Worm (Caenorhabditis elegans) whole organism, L2 larva: ENCODE results near the gene C31B8.1.

Experiments
- C34F6.9 ChIP-seq: fragments of 150-350 bp; optimal IDR thresholded peaks from 2 replicates; lab custom pipeline; 2014; ENCODE audit warnings: missing biosample characterization, missing genetic modification characterization
- R02D3.7 ChIP-seq: fragments of 150-350 bp; optimal IDR thresholded peaks from 2 replicates; lab custom pipeline; 2014; ENCODE audit warnings: missing biosample characterization, missing genetic modification characterization
- Y55F3AM.14 ChIP-seq: fragments of 200-800 bp; sonication (Bioruptor generic); optimal IDR thresholded peaks from 2 replicates; lab custom pipeline; 2018; ENCODE audit warnings: mild to moderate bottlenecking, missing genetic modification characterization, missing compliant biosample characterization
- ZK546.5 ChIP-seq: sonication (generic microtip); optimal IDR thresholded peaks from 2 replicates; lab custom pipeline; 2017; ENCODE audit warnings: missing biosample characterization, missing genetic modification characterization
- alr-1 ChIP-seq: fragments of 150-350 bp; optimal IDR thresholded peaks from 2 replicates; lab custom pipeline; 2014; ENCODE audit warnings: missing biosample characterization, missing genetic modification characterization
- ama-1 ChIP-seq: fragments of 150-350 bp; optimal IDR thresholded peaks from 2 replicates; lab custom pipeline; 2018; ENCODE audit warnings: inconsistent platforms
- blmp-1 ChIP-seq: sonication (generic microtip); optimal IDR thresholded peaks from 2 replicates; lab custom pipeline; 2017; ENCODE audit warnings: missing genetic modification characterization, mild to moderate bottlenecking, missing compliant biosample characterization, antibody characterized with exemption, moderate library complexity; ENCODE audit not compliant: insufficient read depth
- ceh-16 ChIP-seq: fragments of 150-350 bp; optimal IDR thresholded peaks from 2 replicates; lab custom pipeline; 2014; ENCODE audit warnings: missing biosample characterization, missing genetic modification characterization
- ceh-82 ChIP-seq: fragments of 150-350 bp; optimal IDR thresholded peaks from 2 replicates; lab custom pipeline; 2014; ENCODE audit warnings: missing biosample characterization, missing genetic modification characterization
- crh-2 ChIP-seq: sonication (generic microtip); optimal IDR thresholded peaks from 2 replicates; lab custom pipeline; 2017; ENCODE audit warnings: missing biosample characterization, missing genetic modification characterization
- dmd-4 ChIP-seq: sonication (generic microtip); optimal IDR thresholded peaks from 2 replicates; lab custom pipeline; 2017; ENCODE audit warnings: missing biosample characterization, missing genetic modification characterization
- egl-27 ChIP-seq: sonication (generic microtip); optimal IDR thresholded peaks from 3 replicates; lab custom pipeline; 2017; ENCODE audit warnings: missing biosample characterization, missing genetic modification reagents, missing genetic modification characterization
- fos-1 ChIP-seq: fragments of 150-350 bp; optimal IDR thresholded peaks from 2 replicates; lab custom pipeline; 2014; ENCODE audit warnings: missing biosample characterization, missing genetic modification characterization
- gmeb-1 ChIP-seq: fragments of 150-350 bp; optimal IDR thresholded peaks from 2 replicates; lab custom pipeline; 2014; ENCODE audit warnings: missing biosample characterization, missing genetic modification characterization
- lin-11 ChIP-seq: fragments of 150-350 bp; sonication (generic microtip); optimal IDR thresholded peaks from 2 replicates; lab custom pipeline; 2014; ENCODE audit warnings: missing biosample characterization, missing genetic modification characterization, inconsistent platforms, mixed read lengths
- lin-13 ChIP-seq: fragments of 150-350 bp; optimal IDR thresholded peaks from 2 replicates; lab custom pipeline; 2014; ENCODE audit warnings: missing biosample characterization, missing genetic modification reagents, missing genetic modification characterization
- lin-39 ChIP-seq: fragments of 150-350 bp; optimal IDR thresholded peaks from 2 replicates; lab custom pipeline; 2014; ENCODE audit warnings: missing biosample characterization, missing genetic modification reagents, missing genetic modification characterization
- lsy-2 ChIP-seq, 2 experiments: fragments of 150-350 bp in 1 of 2; sonication (generic microtip) in 1 of 2; optimal IDR thresholded peaks; 2 replicates each; lab custom pipeline; 2014 to 2017; ENCODE audit warnings: missing biosample characterization in 2 of 2, missing genetic modification characterization in 2 of 2
- mbf-1 ChIP-seq: sonication (generic microtip); optimal IDR thresholded peaks from 2 replicates; lab custom pipeline; 2017; ENCODE audit warnings: missing biosample characterization, missing genetic modification characterization
- mdl-1 ChIP-seq, 2 experiments: fragments of 150-350 bp in 1 of 2; sonication (generic microtip) in 1 of 2; optimal IDR thresholded peaks; 2 replicates each; lab custom pipeline; 2017; ENCODE audit warnings: missing biosample characterization in 2 of 2, missing genetic modification characterization in 2 of 2
- nhr-10 ChIP-seq: sonication (generic microtip); optimal IDR thresholded peaks from 2 replicates; lab custom pipeline; 2017; ENCODE audit warnings: missing biosample characterization, missing genetic modification characterization
- nhr-11 ChIP-seq: fragments of 150-350 bp; optimal IDR thresholded peaks from 2 replicates; lab custom pipeline; 2014; ENCODE audit warnings: missing biosample characterization, missing genetic modification characterization
- nhr-129 ChIP-seq: fragments of 150-350 bp; optimal IDR thresholded peaks from 2 replicates; lab custom pipeline; 2014; ENCODE audit warnings: missing biosample characterization, missing genetic modification characterization
- nhr-237 ChIP-seq: fragments of 150-350 bp; optimal IDR thresholded peaks from 2 replicates; lab custom pipeline; 2014; ENCODE audit warnings: missing biosample characterization, missing genetic modification characterization
- nhr-25 ChIP-seq: fragments of 150-350 bp; sonication (generic microtip); optimal IDR thresholded peaks from 3 replicates; lab custom pipeline; 2014; ENCODE audit warnings: missing biosample characterization, missing genetic modification characterization
- nhr-6 ChIP-seq: fragments of 150-350 bp; optimal IDR thresholded peaks from 2 replicates; lab custom pipeline; 2014; ENCODE audit warnings: missing biosample characterization, missing genetic modification characterization
- nhr-77 ChIP-seq: fragments of 150-350 bp; optimal IDR thresholded peaks from 2 replicates; lab custom pipeline; 2014; ENCODE audit warnings: missing biosample characterization, missing genetic modification characterization
- peb-1 ChIP-seq: fragments of 150-350 bp; optimal IDR thresholded peaks from 2 replicates; lab custom pipeline; 2014; ENCODE audit warnings: missing biosample characterization, missing genetic modification characterization
- sem-4 ChIP-seq: fragments of 150-350 bp; optimal IDR thresholded peaks from 2 replicates; lab custom pipeline; 2014; ENCODE audit warnings: missing biosample characterization, missing genetic modification reagents, missing genetic modification characterization
- skn-1 ChIP-seq: sonication (generic microtip); optimal IDR thresholded peaks from 2 replicates; lab custom pipeline; 2017; ENCODE audit warnings: missing biosample characterization, missing genetic modification characterization
- sma-3 ChIP-seq: sonication (generic microtip); optimal IDR thresholded peaks from 2 replicates; lab custom pipeline; 2016; ENCODE audit warnings: missing genetic modification reagents, missing genetic modification characterization, missing compliant biosample characterization
- sma-9 ChIP-seq, 2 experiments: fragments of 150-350 bp in 1 of 2; sonication (generic microtip) in 1 of 2; optimal IDR thresholded peaks; 2 replicates each; lab custom pipeline; 2014 to 2016; ENCODE audit warnings: missing genetic modification characterization in 2 of 2, mild to moderate bottlenecking in 1 of 2, missing biosample characterization in 1 of 2, missing compliant biosample characterization in 1 of 2, missing genetic modification reagents in 1 of 2, moderate library complexity in 1 of 2
- zag-1 ChIP-seq: fragments of 150-350 bp; optimal IDR thresholded peaks from 2 replicates; lab custom pipeline; 2014; ENCODE audit warnings: missing biosample characterization, missing genetic modification characterization
- ztf-1 ChIP-seq: fragments of 200-800 bp; sonication (Bioruptor generic); conservative IDR thresholded peaks from 2 replicates; pipeline ENCODE4 v1.3.6; 2022; ENCODE audit warnings: missing genetic modification characterization, missing compliant biosample characterization
- ztf-11 ChIP-seq: sonication (generic microtip); optimal IDR thresholded peaks from 2 replicates; lab custom pipeline; 2017; ENCODE audit warnings: missing biosample characterization, missing genetic modification characterization
- ztf-4 ChIP-seq: fragments of 150-350 bp; optimal IDR thresholded peaks from 2 replicates; lab custom pipeline; 2014; ENCODE audit warnings: missing biosample characterization, missing genetic modification characterization

C31B8.1 gene

DNA sequence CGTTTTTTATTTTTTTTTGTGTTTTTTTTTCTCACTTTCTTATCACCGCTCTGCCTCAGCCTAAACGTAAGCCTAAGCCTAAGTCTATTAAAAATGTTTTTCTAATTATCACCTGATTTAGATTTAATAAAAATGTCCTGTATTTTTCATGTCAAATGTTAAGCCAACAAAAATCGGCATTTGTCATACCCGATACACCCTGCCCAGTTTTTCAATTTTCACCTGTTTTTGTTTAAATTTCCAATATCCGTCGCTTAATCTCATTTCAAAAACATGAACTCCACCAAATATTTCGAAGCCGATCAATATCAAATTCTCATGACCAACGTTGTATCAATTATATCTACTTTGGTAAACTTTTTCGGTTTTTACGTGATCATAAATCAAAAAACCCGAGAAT lies at the start of gene C31B8.1:
TSS of gene C31B8.1 (plus strand) at position 301 of the 400 bp plus-strand sequence.
- no peak for TF ChIP-seq Y55F3AM.14 (GFP tag; lab: Kevin White, UChicago)
- no peak for TF ChIP-seq dmd-4
- TF ChIP-seq crh-2 (tag; lab: Kevin White, UChicago) = no peak
- no peak for TF ChIP-seq skn-1

DNA sequence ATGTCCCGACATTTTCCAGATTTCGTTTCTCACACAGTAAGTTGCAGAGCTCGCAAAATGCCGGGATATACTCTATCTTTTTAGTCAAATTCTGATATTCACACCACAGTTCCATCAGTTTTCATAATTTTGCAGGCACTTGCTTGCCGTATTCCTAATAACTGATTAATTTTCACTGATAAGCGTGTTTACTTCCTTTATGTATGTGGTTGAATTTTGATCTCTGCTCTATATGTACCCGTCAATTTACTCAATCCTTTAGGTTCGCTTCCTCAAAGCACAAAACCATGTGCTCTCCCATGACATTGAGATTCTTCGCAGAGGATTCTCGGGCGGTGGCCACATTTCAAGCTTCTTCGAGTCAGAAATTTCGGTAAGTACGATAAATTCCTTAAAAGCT lies 49.8 kb upstream of the C31B8.1 start:
- TF ChIP-seq lsy-2 (tag; optimal IDR thresholded peaks at IDR 0.05; lab: Kevin White, UChicago) (no peak), nhr-77 (tag; lab: Kevin White, UChicago) (no peak), lin-11 (tag; lab: Kevin White, UChicago) (no peak), Y55F3AM.14 (GFP tag; lab: Kevin White, UChicago) (no peak), mdl-1 (tag; optimal IDR thresholded peaks at IDR 0.05; lab: Kevin White, UChicago) (no peak), alr-1 (tag; lab: Kevin White, UChicago) (no peak), fos-1 (tag; lab: Kevin White, UChicago) (no peak), nhr-237 (tag; lab: Kevin White, UChicago) (no peak), egl-27 (no peak), ztf-1 (no peak)
- TF ChIP-seq, all 48 proteins: peak for 0

DNA sequence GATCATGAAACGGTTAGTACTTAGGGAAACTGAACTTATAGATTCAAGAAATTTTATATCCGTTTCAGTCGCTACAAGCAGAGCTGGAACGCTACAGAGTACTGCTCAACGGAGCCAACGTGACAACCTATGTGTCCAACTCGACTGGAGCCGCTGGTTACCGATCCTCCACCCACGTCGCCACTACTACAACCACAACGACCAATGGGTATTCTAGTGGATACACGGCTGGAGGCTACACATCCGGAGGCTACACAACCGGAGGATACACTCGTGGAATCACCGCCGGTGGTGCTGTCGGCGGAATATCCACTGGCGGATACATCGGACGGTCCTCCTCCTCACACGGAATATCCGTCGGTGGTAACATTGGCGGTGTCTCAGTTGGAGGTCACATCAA lies 48.3 kb upstream of the C31B8.1 start:
- TF ChIP-seq sma-9 (GFP tag; optimal IDR thresholded peaks at IDR 0.05; lab: Kevin White, UChicago) (no peak), sma-9 (tag; optimal IDR thresholded peaks at IDR 0.05; lab: Kevin White, UChicago) (no peak), ceh-82 (no peak), mbf-1 (tag; lab: Kevin White, UChicago) (no peak), ztf-4 (no peak), blmp-1 (tag; lab: Kevin White, UChicago) (no peak), zag-1 (no peak), nhr-10 (no peak), nhr-11 (no peak), Y55F3AM.14 (GFP tag; lab: Kevin White, UChicago) (no peak), ztf-11 (tag; lab: Kevin White, UChicago) (no peak), gmeb-1 (tag; lab: Kevin White, UChicago) (no peak), nhr-25 (tag; lab: Kevin White, UChicago) (no peak), peb-1 (tag; lab: Kevin White, UChicago) (no peak)
- TF ChIP-seq, all 48 proteins: peak for 0

DNA sequence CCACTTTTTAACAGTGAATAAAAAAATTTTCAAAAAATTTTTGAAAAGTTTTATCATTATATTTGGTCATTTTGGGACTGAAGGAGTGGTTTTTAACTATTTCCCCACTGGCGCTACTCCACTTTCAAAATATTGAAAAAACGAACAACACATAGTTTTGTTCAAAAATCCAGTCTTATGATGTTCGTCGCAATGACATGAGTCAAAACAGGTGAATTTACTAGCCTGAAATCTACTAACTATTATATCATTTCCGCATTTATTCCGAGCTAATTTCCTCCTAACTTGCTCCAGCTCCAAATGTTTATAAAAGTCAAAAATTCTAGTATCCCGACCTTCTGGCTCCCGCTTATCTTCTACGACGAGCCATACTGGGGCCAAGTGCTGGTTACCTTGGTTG lies 46.9 kb upstream of the C31B8.1 start, which contains the start of gene sre-24:
TSS of gene sre-24 (plus strand) at position 301 of the 400 bp plus-strand sequence.
- TF ChIP-seq ztf-4 = no peak
- TF ChIP-seq peb-1 (tag; lab: Kevin White, UChicago) = no peak
- TF ChIP-seq lin-13 (GFP tag; lab: Kevin White, UChicago) = no peak
- no peak for TF ChIP-seq skn-1
- TF ChIP-seq dmd-4 = no peak
- no peak for TF ChIP-seq nhr-77 (tag; lab: Kevin White, UChicago)
- TF ChIP-seq nhr-129 (tag; lab: Kevin White, UChicago) = no peak
- TF ChIP-seq gmeb-1 (tag; lab: Kevin White, UChicago) = no peak

DNA sequence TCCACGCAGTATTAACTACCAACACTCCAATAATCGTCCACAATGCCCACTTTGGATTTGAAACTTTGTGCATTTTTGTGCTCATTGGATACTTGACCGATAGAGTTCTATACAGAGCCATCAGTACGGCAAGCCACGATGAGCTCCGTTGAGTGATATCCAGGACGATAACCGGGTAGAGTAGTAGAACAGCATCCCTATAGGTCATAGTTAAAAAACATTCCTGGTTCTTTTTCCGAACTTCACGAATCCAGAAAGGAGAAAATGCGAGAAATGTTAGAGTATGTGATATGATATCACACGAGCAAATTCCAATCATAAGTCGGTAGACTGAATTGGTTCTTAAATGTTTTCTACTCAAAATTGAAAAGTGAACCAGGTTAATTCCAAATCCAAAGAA lies 43.1 kb upstream of the C31B8.1 start:
- TF ChIP-seq C34F6.9 (no peak), R02D3.7 (tag; lab: Kevin White, UChicago) (no peak), nhr-6 (no peak), skn-1 (no peak), ZK546.5 (tag; lab: Kevin White, UChicago) (no peak), nhr-237 (tag; lab: Kevin White, UChicago) (no peak), sma-3 (GFP tag; lab: Kevin White, UChicago) (no peak)

DNA sequence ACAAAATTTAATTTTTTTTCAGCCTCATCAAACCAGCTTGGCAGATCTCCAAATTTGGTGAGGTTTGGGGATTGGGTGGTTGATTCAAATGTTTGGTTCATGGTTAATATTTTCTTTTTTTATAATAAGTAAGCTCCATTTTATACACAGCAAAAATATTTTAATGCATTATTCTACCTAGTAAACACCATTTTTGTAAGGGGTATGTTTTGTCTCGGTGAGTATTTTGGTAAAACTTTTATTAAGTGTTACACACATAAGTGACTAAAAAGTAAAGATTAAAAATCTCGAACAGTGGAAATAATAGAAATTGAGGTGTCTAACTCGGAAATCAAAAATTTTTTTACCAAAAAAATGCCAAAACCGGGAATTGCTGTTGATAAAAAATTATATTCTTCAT lies 42.7 kb upstream of the C31B8.1 start, which contains the start of gene srw-4:
TSS of gene srw-4 (minus strand) at position 101 of the 400 bp plus-strand sequence.
- TF ChIP-seq crh-2 (tag; lab: Kevin White, UChicago) (no peak), ceh-16 (tag; lab: Kevin White, UChicago) (no peak), ama-1 (no peak), ceh-82 (no peak), ztf-4 (no peak), lin-39 (no peak), sem-4 (no peak), peb-1 (tag; lab: Kevin White, UChicago) (no peak), skn-1 (no peak), R02D3.7 (tag; lab: Kevin White, UChicago) (no peak), nhr-129 (tag; lab: Kevin White, UChicago) (no peak)
